Fruit fly (Drosophila melanogaster): ENCODE data around the gene Gnpnat.

Gene Gnpnat

DNA sequence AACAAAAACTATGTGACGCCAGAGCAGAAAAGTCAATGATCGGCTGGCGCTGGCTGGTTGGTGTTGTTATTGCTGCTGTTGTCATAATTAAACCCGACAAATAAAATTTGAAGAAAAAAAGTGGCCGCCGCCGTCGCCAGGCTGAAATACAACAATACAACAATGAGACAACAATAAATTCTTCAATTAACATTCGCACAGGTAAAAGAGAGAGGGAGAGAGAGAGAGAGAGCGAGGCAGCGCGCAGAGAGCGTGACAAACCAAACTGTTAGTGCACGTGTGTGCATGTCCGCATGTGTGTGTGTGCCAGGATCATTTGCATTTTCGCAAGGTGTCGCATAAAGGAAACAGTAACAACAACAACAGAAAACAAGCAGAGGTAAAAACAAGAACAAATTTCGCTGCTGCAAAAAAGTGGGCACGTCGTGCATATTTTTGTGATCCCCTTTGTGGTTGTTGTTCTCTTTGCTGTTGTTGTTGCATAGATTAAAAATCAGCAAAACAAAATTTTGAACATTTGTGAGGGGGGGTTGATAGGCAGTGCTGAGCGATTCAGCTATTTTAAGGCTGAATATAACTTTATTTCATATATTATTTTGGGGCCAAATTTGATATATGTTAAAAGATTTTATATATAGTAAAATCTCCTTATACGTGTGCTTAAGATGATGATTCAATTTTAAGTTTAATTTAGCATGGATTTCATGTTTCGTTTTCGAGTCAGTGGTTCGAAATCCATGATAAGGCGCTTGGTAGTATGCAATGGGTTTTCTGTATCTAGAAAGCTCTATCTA, 26.4 kb downstream of the Gnpnat start:
- peak; percentile 36 for TF ChIP-seq Myc (optimal IDR thresholded peaks at IDR 0.05)
- peak in 1 of 2 experiments; percentile 19 for TF ChIP-seq dl (GFP tag; optimal IDR thresholded peaks at IDR 0.05; ENCODE audit: insufficient read depth in 1 of 2, partially characterized antibody in 2 of 2)
- TF ChIP-seq Jra (GFP tag; optimal IDR thresholded peaks at IDR 0.05) = no peak
- TF ChIP-seq Dfd (GFP tag; optimal IDR thresholded peaks at IDR 0.05) = no peak
- TF ChIP-seq CG32264 (GFP tag; optimal IDR thresholded peaks at IDR 0.05) = no peak
- no peak for TF ChIP-seq usp (GFP tag; optimal IDR thresholded peaks at IDR 0.05)
- TF ChIP-seq jim (GFP tag; optimal IDR thresholded peaks at IDR 0.05) = no peak
- no peak for TF ChIP-seq GATAd (GFP tag; optimal IDR thresholded peaks at IDR 0.05)
- TF ChIP-seq Rel (GFP tag; optimal IDR thresholded peaks at IDR 0.05) = no peak
- peak; percentile 28 for TF ChIP-seq Rel (tag; optimal IDR thresholded peaks at IDR 0.05)
- TF ChIP-seq brk (GFP tag; optimal IDR thresholded peaks at IDR 0.05) = no peak
- no peak for TF ChIP-seq sage (GFP tag; optimal IDR thresholded peaks at IDR 0.05)
- peak; percentile 45 for TF ChIP-seq Dif (GFP tag; optimal IDR thresholded peaks at IDR 0.05; ENCODE audit: partially characterized antibody)
- TF ChIP-seq CrebA (GFP tag; optimal IDR thresholded peaks at IDR 0.05; ENCODE audit: borderline replicate concordance) = no peak
- no peak for TF ChIP-seq psq (GFP tag; optimal IDR thresholded peaks at IDR 0.05)
- TF ChIP-seq Vsx2 (GFP tag; optimal IDR thresholded peaks at IDR 0.05; ENCODE audit: partially characterized antibody) = peak; percentile 8
- peak; percentile 3 for TF ChIP-seq woc (GFP tag; optimal IDR thresholded peaks at IDR 0.05)

DNA sequence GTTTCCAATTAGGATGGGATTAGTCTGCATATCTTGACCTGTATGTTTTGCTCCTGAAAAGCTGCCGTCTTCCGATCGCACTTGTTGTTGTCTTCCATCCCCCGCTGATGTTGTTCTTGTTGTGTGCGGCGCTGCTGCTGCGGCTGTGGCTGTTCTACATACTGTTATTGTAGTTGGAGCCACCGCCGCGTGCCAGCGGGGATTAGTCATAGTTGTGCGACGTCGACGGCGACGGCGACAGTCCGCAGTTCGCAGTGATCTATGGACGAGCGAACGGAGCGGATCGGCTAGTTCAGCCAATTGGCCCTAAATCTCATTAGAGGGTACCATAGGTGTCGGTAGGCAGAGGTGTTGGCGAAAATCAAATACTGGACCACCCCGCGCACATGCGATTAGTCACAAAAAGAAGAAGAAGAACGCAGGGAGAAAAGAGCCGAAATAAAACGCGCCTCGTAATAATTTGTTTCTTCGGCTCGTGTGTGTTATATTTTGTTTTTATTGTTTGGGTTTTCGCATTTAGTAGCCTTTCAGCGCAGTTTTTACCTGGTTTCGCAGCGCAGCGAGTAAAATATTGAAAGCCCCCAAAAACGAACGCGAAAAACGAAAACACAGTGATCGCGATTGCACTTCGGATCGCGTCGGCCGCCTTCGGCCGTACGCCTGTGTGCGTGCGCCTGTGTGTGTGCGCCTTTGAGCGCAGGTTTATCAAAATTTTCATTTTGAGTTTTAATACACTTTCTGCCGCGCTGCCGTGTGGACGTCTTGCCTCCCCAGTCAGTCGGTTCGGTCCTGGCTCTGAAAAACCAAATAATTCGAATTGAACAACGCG, 27.4 kb downstream of the Gnpnat start, which contains the start of gene kay:
TSS of gene kay (plus strand) at position 729 of the 829 bp plus-strand sequence.
- no peak for TF ChIP-seq CG32264 (GFP tag; optimal IDR thresholded peaks at IDR 0.05)
- peak; percentile 16 for TF ChIP-seq br (GFP tag; optimal IDR thresholded peaks at IDR 0.05)
- no peak for TF ChIP-seq lola (GFP tag; optimal IDR thresholded peaks at IDR 0.05)
- peak; percentile 6 for TF ChIP-seq Vsx2 (GFP tag; optimal IDR thresholded peaks at IDR 0.05; ENCODE audit: partially characterized antibody)
- TF ChIP-seq N (GFP tag; optimal IDR thresholded peaks at IDR 0.05) = no peak
- no peak for TF ChIP-seq Hr83 (GFP tag; optimal IDR thresholded peaks at IDR 0.05; ENCODE audit: poor library complexity, severe bottlenecking)
- no peak for TF ChIP-seq Dfd (GFP tag; optimal IDR thresholded peaks at IDR 0.05)
- no peak for TF ChIP-seq GATAd (GFP tag; optimal IDR thresholded peaks at IDR 0.05)
- no peak for TF ChIP-seq HLH106 (tag; optimal IDR thresholded peaks at IDR 0.05)
- TF ChIP-seq Hnf4 (GFP tag; optimal IDR thresholded peaks at IDR 0.05) = no peak
- no peak for TF ChIP-seq Abd-B (GFP tag; optimal IDR thresholded peaks at IDR 0.05)
- no peak for TF ChIP-seq OdsH (GFP tag; optimal IDR thresholded peaks at IDR 0.05)
- TF ChIP-seq sv (GFP tag; optimal IDR thresholded peaks at IDR 0.05) = no peak
- no peak for TF ChIP-seq CG9705 (GFP tag; optimal IDR thresholded peaks at IDR 0.05)
- TF ChIP-seq woc (GFP tag; optimal IDR thresholded peaks at IDR 0.05) = no peak
- TF ChIP-seq foxo (GFP tag; optimal IDR thresholded peaks at IDR 0.05) = no peak
- no peak for TF ChIP-seq brk (GFP tag; optimal IDR thresholded peaks at IDR 0.05)
- TF ChIP-seq sage (GFP tag; optimal IDR thresholded peaks at IDR 0.05) = no peak
- no peak for TF ChIP-seq tai (GFP tag; optimal IDR thresholded peaks at IDR 0.05)
- no peak for TF ChIP-seq Hr78 (GFP tag; optimal IDR thresholded peaks at IDR 0.05)
- peak; percentile 38 for TF ChIP-seq Sp1 (GFP tag; optimal IDR thresholded peaks at IDR 0.05)
- TF ChIP-seq rgr (GFP tag; optimal IDR thresholded peaks at IDR 0.05) = no peak
- TF ChIP-seq usp (GFP tag; optimal IDR thresholded peaks at IDR 0.05) = no peak
- no peak for TF ChIP-seq ey (GFP tag; optimal IDR thresholded peaks at IDR 0.05)
- peak; percentile 63 for TF ChIP-seq pan (optimal IDR thresholded peaks at IDR 0.05)
- no peak for TF ChIP-seq Rel (GFP tag; optimal IDR thresholded peaks at IDR 0.05)
- TF ChIP-seq Rel (tag; optimal IDR thresholded peaks at IDR 0.05) = peak; percentile 84
- TF ChIP-seq psq (GFP tag; optimal IDR thresholded peaks at IDR 0.05) = peak; percentile 29
- peak; percentile 32 for TF ChIP-seq h (GFP tag; optimal IDR thresholded peaks at IDR 0.05)
- TF ChIP-seq Jra (GFP tag; optimal IDR thresholded peaks at IDR 0.05) = peak; percentile 15
- no peak for TF ChIP-seq jim (GFP tag; optimal IDR thresholded peaks at IDR 0.05)
- TF ChIP-seq dl (GFP tag; optimal IDR thresholded peaks at IDR 0.05; ENCODE audit: insufficient read depth in 1 of 2, partially characterized antibody in 2 of 2) = no peak
- no peak for TF ChIP-seq dsf (GFP tag; optimal IDR thresholded peaks at IDR 0.05; ENCODE audit: borderline replicate concordance)
- TF ChIP-seq Mio (GFP tag; optimal IDR thresholded peaks at IDR 0.05) = no peak
- peak; percentile 31 for TF ChIP-seq Dif (GFP tag; optimal IDR thresholded peaks at IDR 0.05; ENCODE audit: partially characterized antibody)
- TF ChIP-seq dmrt93B (GFP tag; optimal IDR thresholded peaks at IDR 0.05) = no peak
- TF ChIP-seq CrebA (GFP tag; optimal IDR thresholded peaks at IDR 0.05; ENCODE audit: borderline replicate concordance) = peak; percentile 58
- no peak for TF ChIP-seq Myc (optimal IDR thresholded peaks at IDR 0.05)
- no peak for TF ChIP-seq fru (GFP tag; optimal IDR thresholded peaks at IDR 0.05)
